Worm (Caenorhabditis elegans): ENCODE results near the gene R09A8.2.

R09A8.2 gene

ce11 chrX:12635010-12635409 lies 15.7 kb downstream of the R09A8.2 start (continued):
- TF ChIP-seq lin-15B (tag; optimal IDR thresholded peaks at IDR 0.05), result peak; percentile 14
- TF ChIP-seq egl-27 (tag; optimal IDR thresholded peaks at IDR 0.05), result no peak
- TF ChIP-seq isw-1 (GFP tag; IDR thresholded peaks at IDR 0.05), result no peak
- TF ChIP-seq mab-9 (GFP tag; IDR thresholded peaks at IDR 0.05), result no peak
- TF ChIP-seq Y116A8C.19 (tag; optimal IDR thresholded peaks at IDR 0.05; ENCODE audit: borderline replicate concordance), result no peak
- no peak for TF ChIP-seq zip-4 (GFP tag; optimal IDR thresholded peaks at IDR 0.05)
- no peak for TF ChIP-seq hlh-17 (GFP tag; optimal IDR thresholded peaks at IDR 0.05; ENCODE audit: borderline replicate concordance)
- no peak for TF ChIP-seq ceh-8 (GFP tag; optimal IDR thresholded peaks at IDR 0.05)
- no peak for TF ChIP-seq egl-13 (tag; optimal IDR thresholded peaks at IDR 0.05)
- peak; percentile 33 to 90 for TF ChIP-seq lin-35 (GFP tag; optimal IDR thresholded peaks at IDR 0.05)
- peak; percentile 22 for TF ChIP-seq vab-15 (tag; optimal IDR thresholded peaks at IDR 0.05)
- TF ChIP-seq C04F5.9 (tag; optimal IDR thresholded peaks at IDR 0.05), result no peak
- TF ChIP-seq unc-130 (tag; optimal IDR thresholded peaks at IDR 0.05), result peak; percentile 7
- TF ChIP-seq nhr-76 (tag; optimal IDR thresholded peaks at IDR 0.05), result no peak
- TF ChIP-seq C16A3.4 (tag; optimal IDR thresholded peaks at IDR 0.05), result peak; percentile 62
- TF ChIP-seq hlh-4 (tag; optimal IDR thresholded peaks at IDR 0.05), result no peak
- TF ChIP-seq lsy-2 (tag; optimal IDR thresholded peaks at IDR 0.05), result peak in 1 of 2 experiments; percentile 75
- no peak for TF ChIP-seq unc-98 (GFP tag; IDR thresholded peaks at IDR 0.05)
- TF ChIP-seq fkh-10 (GFP tag; optimal IDR thresholded peaks at IDR 0.05), result no peak
- TF ChIP-seq efl-1 (optimal IDR thresholded peaks at IDR 0.05), result peak; percentile 15 to 78
- TF ChIP-seq efl-1 (GFP tag; optimal IDR thresholded peaks at IDR 0.05 in 1 of 2), result peak; percentile 77 to 98
- no peak for TF ChIP-seq fkh-8 (tag; optimal IDR thresholded peaks at IDR 0.05)
- no peak for TF ChIP-seq pax-3 (tag; optimal IDR thresholded peaks at IDR 0.05)
- no peak for TF ChIP-seq grh-1 (GFP tag; IDR thresholded peaks at IDR 0.05)
- TF ChIP-seq nhr-28 (tag; optimal IDR thresholded peaks at IDR 0.05), result no peak
- peak; percentile 24 for TF ChIP-seq elt-2 (tag; optimal IDR thresholded peaks at IDR 0.05)
- peak; percentile 47 for TF ChIP-seq nhr-71 (tag; optimal IDR thresholded peaks at IDR 0.05)
- peak; percentile 62 for TF ChIP-seq mep-1 (tag; optimal IDR thresholded peaks at IDR 0.05)
- no peak for TF ChIP-seq sptf-1 (tag; optimal IDR thresholded peaks at IDR 0.05)
- TF ChIP-seq dpl-1 (GFP tag; optimal IDR thresholded peaks at IDR 0.05), result peak; percentile 59 to 80 (median 76)

ce11 chrX:12636242-12636641 lies 17.0 kb downstream of the R09A8.2 start:
- TF ChIP-seq ceh-63 (GFP tag; optimal IDR thresholded peaks at IDR 0.05) (no peak), sup-37 (GFP tag; optimal IDR thresholded peaks at IDR 0.05) (no peak), dpl-1 (GFP tag; optimal IDR thresholded peaks at IDR 0.05) (no peak), elt-3 (tag; optimal IDR thresholded peaks at IDR 0.05) (no peak), nhr-28 (tag; optimal IDR thresholded peaks at IDR 0.05) (no peak), mef-2 (tag; optimal IDR thresholded peaks at IDR 0.05) (no peak), irx-1 (tag; optimal IDR thresholded peaks at IDR 0.05) (no peak), unc-98 (GFP tag; IDR thresholded peaks at IDR 0.05) (no peak), vab-15 (tag; optimal IDR thresholded peaks at IDR 0.05) (no peak), nhr-85 (tag) (no peak)

ce11 chrX:12637978-12638377 lies 18.7 kb downstream of the R09A8.2 start:
- no peak for TF ChIP-seq aha-1 (tag; optimal IDR thresholded peaks at IDR 0.05)
- no peak for TF ChIP-seq unc-130 (tag; optimal IDR thresholded peaks at IDR 0.05)
- TF ChIP-seq nhr-12 (tag; optimal IDR thresholded peaks at IDR 0.05), result no peak
- no peak for TF ChIP-seq pag-3 (tag; optimal IDR thresholded peaks at IDR 0.05; ENCODE audit: borderline replicate concordance, insufficient read depth)
- TF ChIP-seq nhr-76 (tag; optimal IDR thresholded peaks at IDR 0.05), result no peak
- TF ChIP-seq lin-13 (GFP tag; optimal IDR thresholded peaks at IDR 0.05), result no peak
- no peak for TF ChIP-seq unc-30 (tag; optimal IDR thresholded peaks at IDR 0.05)
- TF ChIP-seq sup-37 (GFP tag; optimal IDR thresholded peaks at IDR 0.05), result no peak
- no peak for TF ChIP-seq nhr-20 (tag; optimal IDR thresholded peaks at IDR 0.05)
- TF ChIP-seq alr-1 (tag; optimal IDR thresholded peaks at IDR 0.05; ENCODE audit: borderline replicate concordance), result no peak
- TF ChIP-seq efl-3 (GFP tag; optimal IDR thresholded peaks at IDR 0.05), result no peak
